Worm (Caenorhabditis elegans) whole organism, late embryonic: ENCODE data around the gene ZC404.16.

ENCODE experiments used
- ahr-1 ChIP-seq: sonication (generic microtip); optimal IDR thresholded peaks from 2 replicates; lab custom pipeline; 2016; ENCODE audit warnings: missing genetic modification characterization, missing compliant biosample characterization
- ama-1 ChIP-seq: fragments of 150-350 bp; optimal IDR thresholded peaks from 2 replicates; lab custom pipeline; 2014
- ceh-22 ChIP-seq: sonication (generic microtip); optimal IDR thresholded peaks from 2 replicates; lab custom pipeline; 2017; ENCODE audit warnings: missing biosample characterization, missing genetic modification characterization
- che-1 ChIP-seq: sonication (generic microtip); optimal IDR thresholded peaks from 2 replicates; lab custom pipeline; 2016; ENCODE audit warnings: mild to moderate bottlenecking, missing genetic modification characterization, missing compliant biosample characterization
- dmd-4 ChIP-seq: sonication (generic microtip); optimal IDR thresholded peaks from 2 replicates; lab custom pipeline; 2016; ENCODE audit warnings: borderline replicate concordance, missing genetic modification characterization, missing compliant biosample characterization
- hlh-8 ChIP-seq: sonication (generic microtip); optimal IDR thresholded peaks from 2 replicates; lab custom pipeline; 2016; ENCODE audit warnings: missing genotype, missing genetic modification characterization, missing compliant biosample characterization
- nhr-11 ChIP-seq: fragments of 150-350 bp; optimal IDR thresholded peaks from 2 replicates; lab custom pipeline; 2014; ENCODE audit warnings: missing biosample characterization, missing genetic modification characterization
- npax-4 ChIP-seq: sonication (generic microtip); optimal IDR thresholded peaks from 2 replicates; lab custom pipeline; 2016; ENCODE audit warnings: missing genetic modification characterization, missing compliant biosample characterization
- odd-2 ChIP-seq: sonication (generic microtip); optimal IDR thresholded peaks from 2 replicates; lab custom pipeline; 2017; ENCODE audit warnings: antibody characterized with exemption, mild to moderate bottlenecking, missing genetic modification characterization, missing compliant biosample characterization
- pqm-1 ChIP-seq: sonication (generic microtip); optimal IDR thresholded peaks from 2 replicates; lab custom pipeline; 2016; ENCODE audit warnings: missing genetic modification characterization, missing compliant biosample characterization
- sox-4 ChIP-seq: sonication (generic microtip); optimal IDR thresholded peaks from 2 replicates; lab custom pipeline; 2017; ENCODE audit warnings: mild to moderate bottlenecking, missing genetic modification characterization, inconsistent platforms, missing compliant biosample characterization
- ttx-3 ChIP-seq: sonication (generic microtip); optimal IDR thresholded peaks from 2 replicates; lab custom pipeline; 2016; ENCODE audit warnings: missing genetic modification reagents, missing genetic modification characterization, missing compliant biosample characterization
- ztf-16 ChIP-seq: sonication (generic microtip); optimal IDR thresholded peaks from 2 replicates; lab custom pipeline; 2017; ENCODE audit warnings: missing genetic modification characterization, missing compliant biosample characterization

ce11 chrV:6796264-6796663 is 22.6 kb upstream of the ZC404.16 start:
- TF ChIP-seq che-1 (tag; lab: Kevin White, UChicago), result no peak
- no peak for TF ChIP-seq ttx-3 (tag; lab: Kevin White, UChicago)
- no peak for TF ChIP-seq dmd-4 (tag; lab: Kevin White, UChicago)
- TF ChIP-seq ceh-22 (tag; lab: Kevin White, UChicago), result no peak
- TF ChIP-seq odd-2 (tag; lab: Kevin White, UChicago), result no peak
- no peak for TF ChIP-seq pqm-1 (tag; lab: Kevin White, UChicago)
- no peak for TF ChIP-seq npax-4
- no peak for TF ChIP-seq ahr-1
- no peak for TF ChIP-seq hlh-8 (tag; lab: Kevin White, UChicago)
- no peak for TF ChIP-seq ama-1
- no peak for TF ChIP-seq ztf-16
- TF ChIP-seq nhr-11, result no peak
- no peak for TF ChIP-seq sox-4 (tag; lab: Kevin White, UChicago)
